Fruit fly (Drosophila melanogaster) whole organism, embryonic: ENCODE measurements around the gene Fmr1.

Source experiments
- ATbp ChIP-seq: fragments of 200-800 bp; sonication (Bioruptor generic); optimal IDR thresholded peaks from 2 replicates; lab custom pipeline; 2017; ENCODE audit warnings: missing biosample characterization, mild to moderate bottlenecking, missing genetic modification characterization, missing genetic modification reagents
- CG11560 ChIP-seq: fragments of 200-800 bp; sonication (Bioruptor generic); IDR thresholded peaks from 3 replicates; pipeline ENCODE4 v1.3.6; 2022; ENCODE audit warnings: missing biosample characterization, missing genetic modification characterization
- CG12236 ChIP-seq: fragments of 200-800 bp; sonication (Bioruptor generic); optimal IDR thresholded peaks from 2 replicates; lab custom pipeline; 2016; ENCODE audit warnings: missing biosample characterization, missing genetic modification characterization
- CG12299 ChIP-seq: fragments of 200-800 bp; sonication (Bioruptor generic); optimal IDR thresholded peaks from 2 replicates; lab custom pipeline; 2018; ENCODE audit warnings: missing biosample characterization, mild to moderate bottlenecking, missing genetic modification characterization
- CG14667 ChIP-seq: fragments of 200-800 bp; sonication (Bioruptor generic); IDR thresholded peaks from 2 replicates; pipeline ENCODE4 v1.3.6; 2022; ENCODE audit warnings: missing biosample characterization, missing genetic modification characterization
- CG1529 ChIP-seq: fragments of 200-800 bp; sonication (Bioruptor generic); optimal IDR thresholded peaks from 3 replicates; lab custom pipeline; 2018; ENCODE audit warnings: missing biosample characterization, missing genetic modification characterization
- CG1647 ChIP-seq: fragments of 200-800 bp; sonication (Bioruptor generic); optimal IDR thresholded peaks from 3 replicates; lab custom pipeline; 2016; ENCODE audit warnings: missing biosample characterization, missing genetic modification characterization
- CG16813 ChIP-seq: fragments of 200-800 bp; sonication (Bioruptor generic); IDR thresholded peaks from 3 replicates; pipeline ENCODE4 v1.3.6; 2022; ENCODE audit warnings: missing biosample characterization, missing genetic modification characterization; ENCODE audit not compliant: partially characterized antibody
- CG17328 ChIP-seq: fragments of 200-800 bp; sonication (Bioruptor generic); IDR thresholded peaks from 2 replicates; pipeline ENCODE4 v1.3.6; 2022; ENCODE audit warnings: missing biosample characterization, missing genetic modification characterization
- CG30431 ChIP-seq: fragments of 200-800 bp; sonication (Bioruptor generic); optimal IDR thresholded peaks from 2 replicates; lab custom pipeline; 2017; ENCODE audit warnings: missing biosample characterization, missing genetic modification characterization
- CG32767 ChIP-seq: fragments of 200-800 bp; sonication (Bioruptor generic); IDR thresholded peaks from 2 replicates; pipeline ENCODE4 v1.3.6; 2022; ENCODE audit warnings: missing biosample characterization, missing genetic modification characterization
- CG3281 ChIP-seq: fragments of 200-800 bp; sonication (Bioruptor generic); optimal IDR thresholded peaks from 3 replicates; lab custom pipeline; 2017; ENCODE audit warnings: missing biosample characterization, mild to moderate bottlenecking, missing genetic modification characterization
- CG4360 ChIP-seq: fragments of 200-800 bp; sonication (Bioruptor generic); IDR thresholded peaks from 2 replicates; pipeline ENCODE4 v1.3.6; 2022; ENCODE audit warnings: missing biosample characterization, missing genetic modification characterization
- CG4730 ChIP-seq: fragments of 200-800 bp; sonication (Bioruptor generic); IDR thresholded peaks from 2 replicates; pipeline ENCODE4 v1.3.6; 2022; ENCODE audit warnings: missing biosample characterization, missing genetic modification characterization
- CG4854 ChIP-seq: fragments of 200-800 bp; sonication (Bioruptor generic); optimal IDR thresholded peaks from 2 replicates; lab custom pipeline; 2016; ENCODE audit warnings: missing biosample characterization, missing genetic modification characterization, inconsistent platforms
- CG6683 ChIP-seq: fragments of 200-800 bp; sonication (Bioruptor generic); optimal IDR thresholded peaks from 2 replicates; lab custom pipeline; 2017; ENCODE audit warnings: missing biosample characterization, mild to moderate bottlenecking, missing genetic modification characterization, missing genetic modification reagents
- CG7786 ChIP-seq: fragments of 200-800 bp; sonication (Bioruptor generic); optimal IDR thresholded peaks from 2 replicates; lab custom pipeline; 2016; ENCODE audit warnings: missing biosample characterization, missing genetic modification characterization
- Camta ChIP-seq: fragments of 200-800 bp; sonication (Bioruptor generic); optimal IDR thresholded peaks from 2 replicates; lab custom pipeline; 2016; ENCODE audit warnings: missing biosample characterization, missing genetic modification characterization
- CoRest ChIP-seq: fragments of 200-800 bp; sonication (Bioruptor generic); optimal IDR thresholded peaks from 3 replicates; lab custom pipeline; 2018; ENCODE audit warnings: missing biosample characterization, mild to moderate bottlenecking, missing genetic modification characterization, moderate library complexity
- ERR ChIP-seq: fragments of 200-800 bp; sonication (Bioruptor generic); optimal IDR thresholded peaks from 2 replicates; lab custom pipeline; 2016; ENCODE audit warnings: missing biosample characterization, missing genetic modification characterization
- HmgD ChIP-seq: fragments of 200-800 bp; sonication (Bioruptor generic); optimal IDR thresholded peaks from 3 replicates; lab custom pipeline; 2016; ENCODE audit warnings: missing biosample characterization, missing genetic modification characterization
- Meics ChIP-seq: fragments of 200-800 bp; sonication (Bioruptor generic); optimal IDR thresholded peaks from 2 replicates; lab custom pipeline; 2017; ENCODE audit warnings: missing biosample characterization, mild to moderate bottlenecking, missing genetic modification characterization
- Sox102F ChIP-seq: fragments of 200-800 bp; sonication (Bioruptor generic); optimal IDR thresholded peaks from 2 replicates; lab custom pipeline; 2018; ENCODE audit warnings: missing biosample characterization, mild to moderate bottlenecking, missing genetic modification characterization, moderate library complexity
- Ssrp ChIP-seq: fragments of 200-800 bp; sonication (Bioruptor generic); optimal IDR thresholded peaks from 2 replicates; lab custom pipeline; 2018; ENCODE audit warnings: missing biosample characterization, mild to moderate bottlenecking, missing genetic modification characterization, moderate library complexity
- Trl ChIP-seq, 3 experiments: fragments of >200 bp in 2 of 3; fragments of 200-800 bp in 1 of 3; sonication (Bioruptor generic) in 1 of 3; optimal IDR thresholded peaks; 2 replicates in 1 of 3; 3 replicates in 2 of 3; lab custom pipeline; 2016 to 2017; ENCODE audit warnings: missing biosample characterization in 1 of 3, missing genetic modification characterization in 1 of 3
- ase ChIP-seq: fragments of 200-800 bp; sonication (Bioruptor generic); IDR thresholded peaks from 3 replicates; pipeline ENCODE4 v1.3.6; 2022; ENCODE audit warnings: missing biosample characterization, missing genetic modification characterization
- cg ChIP-seq: fragments of 200-800 bp; sonication (Bioruptor generic); optimal IDR thresholded peaks from 3 replicates; lab custom pipeline; 2019; ENCODE audit warnings: missing biosample characterization, mild to moderate bottlenecking, missing genetic modification characterization, moderate library complexity
- chinmo ChIP-seq: fragments of 200-800 bp; sonication (Bioruptor generic); IDR thresholded peaks from 4 replicates; pipeline ENCODE4 v1.3.6; 2022; ENCODE audit warnings: missing biosample characterization, missing genetic modification characterization; ENCODE audit not compliant: partially characterized antibody
- corto ChIP-seq: fragments of 200-800 bp; sonication (Bioruptor generic); optimal IDR thresholded peaks from 2 replicates; lab custom pipeline; 2016; ENCODE audit warnings: missing biosample characterization, mild to moderate bottlenecking, missing genetic modification characterization, moderate library complexity
- dan ChIP-seq: fragments of 200-800 bp; sonication (Bioruptor generic); IDR thresholded peaks from 2 replicates; pipeline ENCODE4 v1.3.6; 2022; ENCODE audit warnings: missing biosample characterization, missing genetic modification characterization
- dysf ChIP-seq: fragments of 200-800 bp; sonication (Bioruptor generic); IDR thresholded peaks from 3 replicates; pipeline ENCODE4 v1.3.6; 2022; ENCODE audit warnings: missing biosample characterization, missing genetic modification characterization
- emc ChIP-seq: fragments of 200-800 bp; sonication (Bioruptor generic); optimal IDR thresholded peaks from 2 replicates; lab custom pipeline; 2016; ENCODE audit warnings: missing biosample characterization, missing genetic modification characterization
- ewg ChIP-seq: fragments of 200-800 bp; sonication (Bioruptor generic); optimal IDR thresholded peaks from 3 replicates; lab custom pipeline; 2017; ENCODE audit warnings: mild to moderate bottlenecking, missing biosample characterization, missing genetic modification reagents, missing genetic modification characterization
- ftz-f1 ChIP-seq: fragments of 200-800 bp; sonication (Bioruptor generic); optimal IDR thresholded peaks from 2 replicates; lab custom pipeline; 2016; ENCODE audit warnings: missing biosample characterization, missing genetic modification characterization
- gcm ChIP-seq: fragments of 200-800 bp; sonication (Bioruptor generic); optimal IDR thresholded peaks from 2 replicates; lab custom pipeline; 2019; ENCODE audit warnings: missing biosample characterization, mild to moderate bottlenecking, missing genetic modification characterization, moderate library complexity
- grn ChIP-seq: fragments of 200-800 bp; sonication (Bioruptor generic); optimal IDR thresholded peaks from 3 replicates; lab custom pipeline; 2017; ENCODE audit warnings: missing biosample characterization, missing genetic modification characterization
- gsb-n ChIP-seq: fragments of 200-800 bp; sonication (Bioruptor generic); optimal IDR thresholded peaks from 3 replicates; lab custom pipeline; 2018; ENCODE audit warnings: missing biosample characterization, mild to moderate bottlenecking, missing genetic modification characterization
- gt ChIP-seq: fragments of 200-800 bp; sonication (Bioruptor generic); IDR thresholded peaks from 2 replicates; pipeline ENCODE4 v1.3.6; 2022; ENCODE audit warnings: missing biosample characterization, missing genetic modification characterization
- lbe ChIP-seq: fragments of 200-800 bp; sonication (Bioruptor generic); optimal IDR thresholded peaks from 2 replicates; lab custom pipeline; 2016; ENCODE audit warnings: missing biosample characterization, mild to moderate bottlenecking, missing genetic modification characterization
- maf-S ChIP-seq: fragments of 200-800 bp; sonication (Bioruptor generic); optimal IDR thresholded peaks from 2 replicates; lab custom pipeline; 2016; ENCODE audit warnings: missing biosample characterization, missing genetic modification characterization
- mirr ChIP-seq: fragments of 200-800 bp; sonication (Bioruptor generic); optimal IDR thresholded peaks from 3 replicates; lab custom pipeline; 2018; ENCODE audit warnings: missing biosample characterization, mild to moderate bottlenecking, missing genetic modification characterization
- mld ChIP-seq: fragments of 200-800 bp; sonication (Bioruptor generic); IDR thresholded peaks from 3 replicates; pipeline ENCODE4 v1.3.6; 2022; ENCODE audit warnings: missing biosample characterization, missing genetic modification characterization; ENCODE audit not compliant: partially characterized antibody
- pfk ChIP-seq: fragments of 200-800 bp; sonication (Bioruptor generic); optimal IDR thresholded peaks from 2 replicates; lab custom pipeline; 2018; ENCODE audit warnings: missing biosample characterization, mild to moderate bottlenecking, missing genetic modification characterization, moderate library complexity
- pros ChIP-seq: fragments of 200-800 bp; sonication (Bioruptor generic); optimal IDR thresholded peaks from 3 replicates; lab custom pipeline; 2019; ENCODE audit warnings: missing biosample characterization, mild to moderate bottlenecking, missing genetic modification characterization, moderate library complexity
- row ChIP-seq: fragments of 200-800 bp; sonication (Bioruptor generic); IDR thresholded peaks from 3 replicates; pipeline ENCODE4 v1.3.6; 2022; ENCODE audit warnings: missing biosample characterization, missing genetic modification characterization
- scrt ChIP-seq: fragments of 200-800 bp; sonication (Bioruptor generic); optimal IDR thresholded peaks from 2 replicates; lab custom pipeline; 2018; ENCODE audit warnings: missing biosample characterization, mild to moderate bottlenecking, missing genetic modification characterization, moderate library complexity
- sens ChIP-seq: fragments of 200-800 bp; sonication (Bioruptor generic); peaks from one replicate; lab custom pipeline; 2016; ENCODE audit warnings: missing biosample characterization, missing genetic modification characterization
- sob ChIP-seq: fragments of 200-800 bp; sonication (Bioruptor generic); IDR thresholded peaks from 2 replicates; pipeline ENCODE4 v1.3.6; 2022; ENCODE audit warnings: missing biosample characterization, missing genetic modification characterization
- trh ChIP-seq: fragments of 200-800 bp; sonication (Bioruptor generic); optimal IDR thresholded peaks from 2 replicates; lab custom pipeline; 2016; ENCODE audit warnings: missing biosample characterization, missing genetic modification characterization
- ttk ChIP-seq: fragments of 200-800 bp; sonication (Bioruptor generic); IDR thresholded peaks from 2 replicates; pipeline ENCODE4 v2.1.2; 2022; ENCODE audit warnings: missing biosample characterization, missing genetic modification characterization

The Fmr1 gene

dm6 chr3R:10080699-10081098 lies 29.2 kb downstream of the Fmr1 start:
- TF ChIP-seq CG6683 (GFP tag; lab: Kevin White, UChicago) (no peak), pfk (peak; percentile 86), ERR (GFP tag; lab: Kevin White, UChicago) (peak; percentile 55), mirr (no peak), trh (GFP tag; lab: Kevin White, UChicago) (no peak), chinmo (GFP tag; lab: Robert Waterston, UW) (peak; percentile 69; the same call in 1 of the 4 replicates), sob (GFP tag; lab: Robert Waterston, UW) (no peak), Sox102F (no peak), ATbp (GFP tag; lab: Kevin White, UChicago) (no peak), ttk (GFP tag; lab: Robert Waterston, UW) (0 out of 2 replicates have a peak, but pooled peaks have one; percentile 20), lbe (GFP tag; lab: Kevin White, UChicago) (no peak), ewg (GFP tag; lab: Kevin White, UChicago) (peak; percentile 81), dan (GFP tag; lab: Robert Waterston, UW) (no peak), grn (GFP tag; lab: Kevin White, UChicago) (no peak), mld (GFP tag; lab: Robert Waterston, UW) (no peak), scrt (GFP tag; lab: Kevin White, UChicago) (peak; percentile 4), pros (no peak), Meics (no peak), CoRest (tag; lab: Kevin White, UChicago) (no peak), Trl (optimal IDR thresholded peaks at IDR 0.05; lab: Kevin White, UChicago) (peak; percentile 6 to 20), Trl (GFP tag; optimal IDR thresholded peaks at IDR 0.05; lab: Kevin White, UChicago) (no peak), sens (GFP tag; lab: Kevin White, UChicago) (no peak), gsb-n (tag; lab: Kevin White, UChicago) (no peak), ftz-f1 (GFP tag; lab: Kevin White, UChicago) (peak; percentile 85), Ssrp (tag; lab: Kevin White, UChicago) (no peak), CG1647 (GFP tag; lab: Kevin White, UChicago) (no peak), maf-S (GFP tag; lab: Kevin White, UChicago) (no peak), CG4360 (GFP tag; lab: Robert Waterston, UW) (no peak), CG1529 (GFP tag; lab: Kevin White, UChicago) (no peak), CG32767 (0 out of 2 replicates have a peak, but pooled peaks have one; percentile 33), CG14667 (GFP tag; lab: Robert Waterston, UW) (0 out of 2 replicates have a peak, but pooled peaks have one; percentile 6), cg (GFP tag; lab: Kevin White, UChicago) (peak; percentile 55), row (GFP tag; lab: Robert Waterston, UW) (0 out of 3 replicates have a peak, but pooled peaks have one; percentile 5), Camta (GFP tag; lab: Kevin White, UChicago) (no peak)

- TF ChIP-seq CG30431 (GFP tag; lab: Kevin White, UChicago) (no peak), HmgD (no peak), CG12299 (tag; lab: Kevin White, UChicago) (no peak), CG4854 (no peak), CG11560 (no peak), CG16813 (GFP tag; lab: Robert Waterston, UW) (no peak), CG7786 (GFP tag; lab: Kevin White, UChicago) (no peak), corto (no peak), gcm (GFP tag; lab: Kevin White, UChicago) (no peak), CG32767 (no peak), emc (GFP tag; lab: Kevin White, UChicago) (no peak), CG4730 (no peak), dysf (GFP tag; lab: Robert Waterston, UW) (peak; percentile 35; the same call in 1 of the 3 replicates), CG3281 (GFP tag; lab: Kevin White, UChicago) (no peak), ase (GFP tag; lab: Robert Waterston, UW) (no peak), gt (GFP tag; lab: Robert Waterston, UW) (no peak), CG17328 (no peak; the same call in 1 of the 2 replicates), CG12236 (GFP tag; lab: Kevin White, UChicago) (no peak)
Observed at dm6 chr3R:10079267-10079987, 30.5 kb downstream of the Fmr1 start.
